Fruit fly (Drosophila melanogaster) whole organism, adult: ENCODE results near the gene CG33108.

Source experiments
- CG11617 ChIP-seq: fragments of 200-800 bp; sonication (Bioruptor generic); optimal IDR thresholded peaks from 2 replicates; lab custom pipeline; 2017; ENCODE audit warnings: mild to moderate bottlenecking, missing biosample characterization, missing genetic modification reagents, missing genetic modification characterization
- CG12768 ChIP-seq: fragments of 200-800 bp; sonication (Bioruptor generic); optimal IDR thresholded peaks from 2 replicates; lab custom pipeline; 2017; ENCODE audit warnings: missing biosample characterization, missing genetic modification characterization, mild to moderate bottlenecking, moderate library complexity, missing genetic modification reagents
- CG14711 ChIP-seq: fragments of 200-800 bp; sonication (Bioruptor generic); optimal IDR thresholded peaks from 2 replicates; lab custom pipeline; 2018; ENCODE audit warnings: missing biosample characterization, mild to moderate bottlenecking, missing genetic modification characterization, moderate library complexity
- CG1620 ChIP-seq: fragments of 200-800 bp; sonication (Bioruptor generic); optimal IDR thresholded peaks from 2 replicates; lab custom pipeline; 2016; ENCODE audit warnings: missing biosample characterization, missing genetic modification characterization
- CG33017 ChIP-seq: fragments of 200-800 bp; sonication (Bioruptor generic); optimal IDR thresholded peaks from 2 replicates; lab custom pipeline; 2018; ENCODE audit warnings: missing biosample characterization, mild to moderate bottlenecking, missing genetic modification characterization, moderate library complexity
- CG5204 ChIP-seq: fragments of 200-800 bp; sonication (Bioruptor generic); optimal IDR thresholded peaks from 2 replicates; lab custom pipeline; 2016; ENCODE audit warnings: missing biosample characterization, missing genetic modification characterization
- CG7045 ChIP-seq: fragments of 200-800 bp; sonication (Bioruptor generic); optimal IDR thresholded peaks from 2 replicates; lab custom pipeline; 2017; ENCODE audit warnings: missing biosample characterization, mild to moderate bottlenecking, missing genetic modification characterization
- CG7101 ChIP-seq: fragments of 200-800 bp; sonication (Bioruptor generic); optimal IDR thresholded peaks from 2 replicates; lab custom pipeline; 2018; ENCODE audit warnings: missing biosample characterization, mild to moderate bottlenecking, missing genetic modification characterization, moderate library complexity
- Clk ChIP-seq: fragments of 200-800 bp; sonication (Bioruptor generic); optimal IDR thresholded peaks from 2 replicates; lab custom pipeline; 2017; ENCODE audit warnings: missing biosample characterization, missing genetic modification characterization
- Crg-1 ChIP-seq: fragments of 200-800 bp; sonication (Bioruptor generic); optimal IDR thresholded peaks from 2 replicates; lab custom pipeline; 2016; ENCODE audit warnings: missing biosample characterization, missing genetic modification characterization
- Hr96 ChIP-seq: fragments of 200-800 bp; sonication (Bioruptor generic); optimal IDR thresholded peaks from 2 replicates; lab custom pipeline; 2016; ENCODE audit warnings: missing biosample characterization, missing genetic modification characterization
- Mnt ChIP-seq: fragments of 200-800 bp; sonication (Bioruptor generic); optimal IDR thresholded peaks from 2 replicates; lab custom pipeline; 2016; ENCODE audit warnings: missing biosample characterization, mild to moderate bottlenecking, missing genetic modification characterization
- bab1 ChIP-seq: fragments of 200-800 bp; sonication (Bioruptor generic); optimal IDR thresholded peaks from 3 replicates; lab custom pipeline; 2019; ENCODE audit warnings: missing biosample characterization, mild to moderate bottlenecking, missing genetic modification characterization, moderate library complexity
- cic ChIP-seq: fragments of 200-800 bp; sonication (Bioruptor generic); optimal IDR thresholded peaks from 2 replicates; lab custom pipeline; 2017; ENCODE audit warnings: missing biosample characterization, mild to moderate bottlenecking, missing genetic modification characterization, moderate library complexity
- cnc ChIP-seq, 2 experiments: fragments of >200 bp; optimal IDR thresholded peaks; 2 replicates each; lab custom pipeline; 2017
- kay ChIP-seq: fragments of 200-800 bp; sonication (Bioruptor generic); peaks from one replicate; lab custom pipeline; 2016; ENCODE audit warnings: missing biosample characterization, missing genetic modification characterization, borderline replicate concordance
- ovo ChIP-seq: fragments of 200-800 bp; sonication (Bioruptor generic); optimal IDR thresholded peaks from 2 replicates; lab custom pipeline; 2016; ENCODE audit warnings: missing biosample characterization, missing genetic modification characterization
- pad ChIP-seq: fragments of 200-800 bp; sonication (Bioruptor generic); optimal IDR thresholded peaks from 3 replicates; lab custom pipeline; 2017; ENCODE audit warnings: missing biosample characterization, missing genetic modification characterization, mild to moderate bottlenecking, moderate library complexity, missing genetic modification reagents
- tj ChIP-seq: fragments of 200-800 bp; sonication (Bioruptor generic); optimal IDR thresholded peaks from 3 replicates; lab custom pipeline; 2017; ENCODE audit warnings: missing biosample characterization, mild to moderate bottlenecking, missing genetic modification characterization, moderate library complexity
- toe ChIP-seq: fragments of 200-800 bp; sonication (Bioruptor generic); optimal IDR thresholded peaks from 2 replicates; lab custom pipeline; 2016; ENCODE audit warnings: missing biosample characterization, missing genetic modification characterization

CG33108 gene

DNA sequence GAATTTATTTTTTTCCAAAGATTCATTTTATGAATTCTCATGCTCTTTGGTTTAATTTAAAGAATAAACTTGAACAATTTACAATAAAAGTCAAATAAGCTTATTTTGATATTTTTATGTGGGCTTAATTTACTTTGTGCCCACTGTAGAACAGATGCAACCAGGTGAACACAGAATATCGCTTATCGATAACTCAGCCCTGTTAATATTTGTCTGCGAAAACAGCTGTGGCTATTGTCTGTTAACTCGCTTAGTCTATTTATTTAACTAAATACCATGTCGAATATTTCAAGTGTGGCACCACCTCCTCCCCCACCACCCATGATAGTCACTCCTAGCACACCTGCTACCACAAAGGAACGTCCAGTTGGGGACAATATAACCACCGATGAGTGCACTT lies at the start of gene CG33108:
TSS of gene CG33108 (plus strand) at position 200 of the 400 bp plus-strand sequence.
- TF ChIP-seq CG7101 (tag; lab: Kevin White, UChicago), result peak; percentile 11
- peak; percentile 32 for TF ChIP-seq CG14711 (tag; lab: Kevin White, UChicago)
- peak; percentile 28 for TF ChIP-seq bab1
- TF ChIP-seq Mnt (GFP tag; lab: Kevin White, UChicago), result peak; percentile 11
- no peak for TF ChIP-seq Crg-1 (GFP tag; lab: Kevin White, UChicago)

DNA sequence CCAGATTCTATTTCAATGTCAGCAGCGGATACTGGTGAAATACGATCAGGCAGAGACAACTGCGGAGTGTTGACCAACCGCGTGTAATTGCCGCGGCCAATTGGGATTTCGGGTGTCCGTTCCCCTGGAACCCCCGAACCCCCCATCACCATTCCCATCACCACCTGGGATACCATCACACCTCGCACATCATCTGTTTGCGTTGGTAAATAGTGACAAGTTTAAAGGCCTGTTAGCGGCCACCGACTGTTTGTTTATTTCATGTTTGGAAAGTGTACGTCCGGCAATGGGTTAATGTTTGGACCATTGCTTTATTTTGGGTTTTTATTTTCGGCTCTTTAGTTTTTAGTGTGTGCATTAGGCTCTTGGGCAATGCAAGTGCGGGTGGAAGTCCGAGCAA lies 48.5 kb upstream of the CG33108 start:
- TF ChIP-seq CG11617 (GFP tag; lab: Kevin White, UChicago), result no peak
- no peak for TF ChIP-seq CG7045 (GFP tag; lab: Kevin White, UChicago)
- TF ChIP-seq tj (GFP tag; lab: Kevin White, UChicago), result no peak
- no peak for TF ChIP-seq CG14711 (tag; lab: Kevin White, UChicago)

DNA sequence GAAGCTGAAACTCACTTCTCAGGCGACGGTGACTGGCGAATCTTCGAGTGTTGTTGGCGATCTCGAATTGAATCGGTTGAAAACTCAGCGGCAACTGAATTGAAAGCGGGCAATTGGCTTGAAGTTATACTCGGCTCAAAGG lies 47.3 kb upstream of the CG33108 start, which contains the start of gene CG12268:
TSS of gene CG12268 (minus strand) at position 101 of the 142 bp plus-strand sequence.
- TF ChIP-seq CG5204 (GFP tag; lab: Kevin White, UChicago) (no peak), Clk (GFP tag; lab: Kevin White, UChicago) (no peak), tj (GFP tag; lab: Kevin White, UChicago) (no peak), cnc (optimal IDR thresholded peaks at IDR 0.05; lab: Kevin White, UChicago) (no peak), kay (GFP tag; lab: Kevin White, UChicago) (no peak), Mnt (GFP tag; lab: Kevin White, UChicago) (no peak), cic (no peak), CG7101 (tag; lab: Kevin White, UChicago) (no peak), CG7045 (GFP tag; lab: Kevin White, UChicago) (no peak), Hr96 (no peak), CG11617 (GFP tag; lab: Kevin White, UChicago) (no peak), CG1620 (no peak), CG14711 (tag; lab: Kevin White, UChicago) (no peak), Crg-1 (GFP tag; lab: Kevin White, UChicago) (no peak), bab1 (no peak), CG33017 (tag; lab: Kevin White, UChicago) (no peak), toe (GFP tag; lab: Kevin White, UChicago) (no peak), ovo (GFP tag; lab: Kevin White, UChicago) (no peak)

DNA sequence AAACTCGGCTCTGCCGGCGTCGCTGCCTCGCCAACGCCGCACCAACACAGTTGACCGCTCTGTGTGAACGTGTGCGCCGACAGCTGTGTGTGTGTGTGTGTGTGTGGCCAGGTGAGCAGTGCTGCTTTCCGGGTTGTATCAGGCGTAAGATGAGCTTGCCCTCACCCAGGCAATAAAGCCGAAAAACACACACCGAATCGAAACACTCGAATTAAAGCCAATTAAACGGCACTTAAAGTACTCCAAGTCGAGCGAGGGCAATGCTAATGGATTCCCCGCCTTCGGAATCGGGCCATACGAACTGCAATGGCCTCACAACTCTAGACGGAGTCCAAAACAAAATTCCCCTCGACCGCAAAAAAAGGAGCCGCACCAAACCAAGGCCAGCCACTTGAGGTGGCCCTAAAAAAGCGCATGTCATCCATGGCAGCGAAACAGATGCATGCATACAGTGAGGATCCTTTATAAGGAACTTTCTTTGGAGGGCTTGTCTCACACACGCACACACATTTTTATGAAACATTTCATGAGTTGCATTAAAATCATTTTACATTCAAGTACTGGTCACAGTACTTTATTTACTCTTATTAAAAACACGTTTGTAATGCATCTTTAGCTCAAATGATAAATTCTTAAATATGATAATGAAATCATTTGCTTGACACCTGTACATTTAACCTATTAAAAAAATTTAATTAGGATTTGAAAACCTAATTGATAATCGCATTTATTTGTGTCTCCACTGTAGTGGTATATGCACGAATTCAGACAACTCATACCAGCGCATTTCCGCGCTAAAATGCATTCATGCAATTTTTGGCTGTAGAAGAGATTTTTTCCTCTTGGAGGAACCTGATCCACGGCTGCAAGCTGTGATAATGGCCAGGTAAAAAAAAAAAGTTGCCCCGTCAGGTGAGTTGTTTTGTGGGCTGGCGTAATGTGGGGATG lies 46.7 kb upstream of the CG33108 start:
- TF ChIP-seq tj (GFP tag; lab: Kevin White, UChicago), result peak; percentile 68
- no peak for TF ChIP-seq CG7101 (tag; lab: Kevin White, UChicago)

DNA sequence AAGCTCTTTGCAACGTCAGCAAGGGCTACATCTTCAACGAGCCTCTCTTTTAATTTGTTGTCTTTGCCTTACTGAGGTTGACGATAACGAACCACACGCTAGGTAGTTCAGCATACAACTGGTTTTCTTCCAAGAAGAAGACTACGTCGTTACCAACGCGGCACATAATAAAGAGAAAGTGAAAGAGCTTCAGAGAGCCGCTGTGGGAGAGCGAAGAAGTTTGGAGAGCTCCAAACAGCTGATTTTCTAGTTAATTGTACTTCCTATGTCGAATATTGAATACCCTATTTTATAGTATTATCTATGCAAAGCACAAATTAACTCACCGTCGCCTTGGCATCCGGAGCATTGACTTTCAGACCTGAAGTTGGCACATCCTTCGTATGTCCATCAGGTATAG lies 40.1 kb upstream of the CG33108 start:
- TF ChIP-seq Hr96, result no peak
- no peak for TF ChIP-seq ovo (GFP tag; lab: Kevin White, UChicago)
- no peak for TF ChIP-seq CG11617 (GFP tag; lab: Kevin White, UChicago)
- TF ChIP-seq toe (GFP tag; lab: Kevin White, UChicago), result no peak
- TF ChIP-seq CG33017 (tag; lab: Kevin White, UChicago), result no peak
- TF ChIP-seq kay (GFP tag; lab: Kevin White, UChicago), result no peak
- TF ChIP-seq CG7101 (tag; lab: Kevin White, UChicago), result no peak
- TF ChIP-seq Clk (GFP tag; lab: Kevin White, UChicago), result no peak
- TF ChIP-seq CG5204 (GFP tag; lab: Kevin White, UChicago), result no peak
- no peak for TF ChIP-seq bab1
- TF ChIP-seq cic, result no peak
- no peak for TF ChIP-seq Crg-1 (GFP tag; lab: Kevin White, UChicago)
- TF ChIP-seq CG7045 (GFP tag; lab: Kevin White, UChicago), result no peak
- no peak for TF ChIP-seq pad
- TF ChIP-seq CG12768 (GFP tag; lab: Kevin White, UChicago), result no peak
- no peak for TF ChIP-seq CG14711 (tag; lab: Kevin White, UChicago)
- TF ChIP-seq CG1620, result no peak
- TF ChIP-seq Mnt (GFP tag; lab: Kevin White, UChicago), result no peak
- TF ChIP-seq tj (GFP tag; lab: Kevin White, UChicago), result no peak

DNA sequence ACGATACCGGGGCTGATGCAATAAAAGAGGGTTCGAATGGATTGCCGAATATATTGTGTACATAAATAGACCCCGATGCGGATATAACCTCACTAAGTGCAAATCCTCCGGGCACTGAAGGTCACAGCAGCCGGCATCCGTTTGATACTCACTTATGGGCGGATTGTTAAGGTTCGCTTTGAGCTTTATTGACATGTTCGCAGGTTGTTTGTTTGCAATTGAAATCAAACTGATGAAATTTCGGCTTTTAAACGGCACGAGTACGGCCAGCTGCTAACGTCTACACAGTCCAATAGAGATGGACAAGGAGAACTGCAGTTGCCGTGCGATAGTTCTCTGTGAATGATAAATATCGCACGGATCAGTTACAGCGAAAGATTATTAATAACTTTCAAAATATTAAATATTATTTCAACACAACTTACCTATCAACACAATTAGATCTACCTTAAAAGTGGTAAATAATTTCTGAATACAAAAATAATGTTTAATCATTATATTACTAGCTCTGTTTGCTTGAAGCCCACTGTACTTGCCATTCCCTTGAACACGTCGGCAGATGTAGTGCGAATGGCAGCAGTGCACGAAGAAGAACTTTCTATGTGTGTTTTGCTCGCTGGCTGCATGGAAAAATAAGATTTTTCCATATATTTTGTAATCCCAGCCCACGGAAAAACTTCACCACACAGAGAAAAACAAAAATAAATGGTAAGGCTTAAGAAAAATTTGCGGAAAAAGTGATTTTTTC lies 37.2 kb upstream of the CG33108 start, which contains the start of the genes GluProRS and AP-1sigma:
TSS of gene GluProRS (minus strand) at position 301 of the 748 bp plus-strand sequence.
TSS of gene AP-1sigma (plus strand) at position 561 of the 748 bp plus-strand sequence.
- peak; percentile 83 for TF ChIP-seq Clk (GFP tag; lab: Kevin White, UChicago)
- no peak for TF ChIP-seq kay (GFP tag; lab: Kevin White, UChicago)
- TF ChIP-seq CG1620, result peak; percentile 91
- TF ChIP-seq CG33017 (tag; lab: Kevin White, UChicago), result peak; percentile 73
- peak; percentile 82 for TF ChIP-seq CG12768 (GFP tag; lab: Kevin White, UChicago)
- TF ChIP-seq cic, result peak; percentile 45
- TF ChIP-seq CG14711 (tag; lab: Kevin White, UChicago), result peak; percentile 85
- peak; percentile 88 for TF ChIP-seq CG7101 (tag; lab: Kevin White, UChicago)
- peak; percentile 88 for TF ChIP-seq Mnt (GFP tag; lab: Kevin White, UChicago)
- TF ChIP-seq ovo (GFP tag; lab: Kevin White, UChicago), result peak; percentile 81
- TF ChIP-seq tj (GFP tag; lab: Kevin White, UChicago), result peak; percentile 63
- TF ChIP-seq CG7045 (GFP tag; lab: Kevin White, UChicago), result peak; percentile 83
- peak; percentile 72 for TF ChIP-seq pad
- TF ChIP-seq Crg-1 (GFP tag; lab: Kevin White, UChicago), result peak; percentile 84
- TF ChIP-seq bab1, result peak; percentile 89
- TF ChIP-seq CG5204 (GFP tag; lab: Kevin White, UChicago), result peak; percentile 91
- TF ChIP-seq cnc (optimal IDR thresholded peaks at IDR 0.05; lab: Kevin White, UChicago), result no peak
- peak; percentile 93 for TF ChIP-seq toe (GFP tag; lab: Kevin White, UChicago)
- TF ChIP-seq CG11617 (GFP tag; lab: Kevin White, UChicago), result peak; percentile 83
- peak; percentile 79 for TF ChIP-seq Hr96
